Worm (Caenorhabditis elegans) whole organism, L3 larva: ENCODE measurements around the gene xbx-9.

Experiments
- R02D3.7 ChIP-seq: fragments of 150-350 bp; optimal IDR thresholded peaks from 2 replicates; lab custom pipeline; 2014; ENCODE audit warnings: missing biosample characterization, missing genetic modification characterization
- ZK546.5 ChIP-seq: sonication (generic microtip); optimal IDR thresholded peaks from 2 replicates; lab custom pipeline; 2017; ENCODE audit warnings: missing biosample characterization, missing genetic modification characterization
- ama-1 ChIP-seq: fragments of 150-350 bp; optimal IDR thresholded peaks from 2 replicates; lab custom pipeline; 2018
- ceh-28 ChIP-seq: fragments of 150-350 bp; optimal IDR thresholded peaks from 2 replicates; lab custom pipeline; 2014; ENCODE audit warnings: missing biosample characterization, missing genetic modification reagents, missing genetic modification characterization
- ceh-9 ChIP-seq: sonication (generic microtip); optimal IDR thresholded peaks from 2 replicates; lab custom pipeline; 2018; ENCODE audit warnings: missing biosample characterization, missing genetic modification characterization
- daf-12 ChIP-seq: fragments of 150-350 bp; optimal IDR thresholded peaks from 2 replicates; lab custom pipeline; 2014; ENCODE audit warnings: missing biosample characterization, missing genetic modification reagents, missing genetic modification characterization
- egl-27 ChIP-seq: sonication (generic microtip); optimal IDR thresholded peaks from 4 replicates; lab custom pipeline; 2017; ENCODE audit warnings: missing biosample characterization, missing genetic modification reagents, missing genetic modification characterization
- egl-5 ChIP-seq: fragments of 150-350 bp; optimal IDR thresholded peaks from 2 replicates; lab custom pipeline; 2017; ENCODE audit warnings: missing biosample characterization, missing genetic modification reagents, missing genetic modification characterization, inconsistent platforms
- elt-1 ChIP-seq: fragments of 150-350 bp; optimal IDR thresholded peaks from 2 replicates; lab custom pipeline; 2014; ENCODE audit warnings: missing biosample characterization, missing genetic modification characterization
- elt-2 ChIP-seq: sonication (generic microtip); optimal IDR thresholded peaks from 2 replicates; lab custom pipeline; 2016; ENCODE audit warnings: missing genetic modification reagents, mild to moderate bottlenecking, missing genetic modification characterization, missing compliant biosample characterization
- fkh-2 ChIP-seq: fragments of 150-350 bp; optimal IDR thresholded peaks from 2 replicates; lab custom pipeline; 2014; ENCODE audit warnings: missing biosample characterization, missing genetic modification reagents, missing genetic modification characterization
- mdl-1 ChIP-seq: fragments of 150-350 bp; optimal IDR thresholded peaks from 2 replicates; lab custom pipeline; 2014; ENCODE audit warnings: missing biosample characterization, missing genetic modification characterization
- nfya-1 ChIP-seq: sonication (generic microtip); optimal IDR thresholded peaks from 2 replicates; lab custom pipeline; 2017; ENCODE audit warnings: missing genetic modification characterization, mild to moderate bottlenecking, missing compliant biosample characterization, antibody characterized with exemption, moderate library complexity; ENCODE audit not compliant: insufficient read depth
- nhr-11 ChIP-seq: fragments of 150-350 bp; optimal IDR thresholded peaks from 2 replicates; lab custom pipeline; 2014; ENCODE audit warnings: missing biosample characterization, missing genetic modification characterization
- nhr-25 ChIP-seq: sonication (generic microtip); optimal IDR thresholded peaks from 2 replicates; lab custom pipeline; 2017; ENCODE audit warnings: missing biosample characterization, missing genetic modification characterization
- nhr-43 ChIP-seq: sonication (generic microtip); optimal IDR thresholded peaks from 2 replicates; lab custom pipeline; 2016; ENCODE audit warnings: mild to moderate bottlenecking, missing genetic modification characterization, missing compliant biosample characterization; ENCODE audit not compliant: poor library complexity, severe bottlenecking
- nhr-67 ChIP-seq: fragments of 150-350 bp; optimal IDR thresholded peaks from 2 replicates; lab custom pipeline; 2014; ENCODE audit warnings: missing biosample characterization, missing genetic modification characterization
- pha-4 ChIP-seq: fragments of 150-350 bp; optimal IDR thresholded peaks from 2 replicates; lab custom pipeline; 2014; ENCODE audit warnings: missing biosample characterization, missing genetic modification reagents, missing genetic modification characterization
- snpc-4 ChIP-seq: fragments of 150-350 bp; optimal IDR thresholded peaks from 2 replicates; lab custom pipeline; 2014; ENCODE audit warnings: missing biosample characterization, missing genetic modification characterization

Gene xbx-9

ce11 chrV:12784861-12785260 lies 50.9 kb downstream of the xbx-9 start, which contains the start of gene sre-20:
Gene sre-20 (minus strand): TSS chrV:12784961.
- no peak for TF ChIP-seq nhr-43 (tag; lab: Kevin White, UChicago)
- TF ChIP-seq mdl-1 (tag; lab: Kevin White, UChicago): no peak
- TF ChIP-seq snpc-4 (tag; lab: Kevin White, UChicago): no peak
- no peak for TF ChIP-seq ceh-9 (tag; lab: Kevin White, UChicago)
- TF ChIP-seq nhr-25 (tag; lab: Kevin White, UChicago): no peak
- no peak for TF ChIP-seq nfya-1 (tag; lab: Kevin White, UChicago)
- no peak for TF ChIP-seq ZK546.5 (tag; lab: Kevin White, UChicago)
- TF ChIP-seq nhr-11 (tag; lab: Kevin White, UChicago): no peak
- no peak for TF ChIP-seq elt-1
- no peak for TF ChIP-seq elt-2 (tag; lab: Kevin White, UChicago)
- no peak for TF ChIP-seq nhr-67 (tag; lab: Kevin White, UChicago)
- TF ChIP-seq R02D3.7: no peak
- no peak for TF ChIP-seq ceh-28 (tag; lab: Kevin White, UChicago)
- TF ChIP-seq fkh-2 (tag; lab: Kevin White, UChicago): no peak
- no peak for TF ChIP-seq egl-27
- TF ChIP-seq daf-12: no peak
- TF ChIP-seq egl-5 (tag; lab: Kevin White, UChicago): no peak
- TF ChIP-seq pha-4: no peak
- TF ChIP-seq ama-1 (lab: Kevin White, UChicago): no peak
